Worm (Caenorhabditis elegans): ENCODE data around the gene ZK622.4.

ZK622.4 gene

ce11 chrII:5264650-5265049 is 27.9 kb upstream of the ZK622.4 start:
- TF ChIP-seq mxl-2 (GFP tag; conservative IDR thresholded peaks at IDR 0.05) (no peak), php-3 (GFP tag; IDR thresholded peaks at IDR 0.05) (0 out of 2 replicates have a peak, but pooled peaks have one; percentile 50), daf-16 (GFP tag; optimal IDR thresholded peaks at IDR 0.05) (no peak), daf-16 (tag; optimal IDR thresholded peaks at IDR 0.05) (peak; percentile 60), pqm-1 (tag; optimal IDR thresholded peaks at IDR 0.05) (peak; percentile 46), nhr-28 (tag; optimal IDR thresholded peaks at IDR 0.05) (peak; percentile 1)

ce11 chrII:5268977-5269376 is 23.5 kb upstream of the ZK622.4 start:
- no peak for TF ChIP-seq lir-3 (tag; optimal IDR thresholded peaks at IDR 0.05)
- no peak for TF ChIP-seq mep-1 (tag; optimal IDR thresholded peaks at IDR 0.05)
- TF ChIP-seq ztf-11 (tag; optimal IDR thresholded peaks at IDR 0.05) = no peak
- TF ChIP-seq mxl-3 (GFP tag; optimal IDR thresholded peaks at IDR 0.05) = no peak
- no peak for TF ChIP-seq Y75B8A.6 (GFP tag; IDR thresholded peaks at IDR 0.05)
- no peak for TF ChIP-seq tag-97 (GFP tag; IDR thresholded peaks at IDR 0.05)
- TF ChIP-seq zag-1 (tag; optimal IDR thresholded peaks at IDR 0.05) = no peak
- no peak for TF ChIP-seq dve-1 (tag; optimal IDR thresholded peaks at IDR 0.05; ENCODE audit: insufficient read depth)
- TF ChIP-seq hmg-1.1 (GFP tag; IDR thresholded peaks at IDR 0.05) = no peak
- peak in 1 of 2 experiments; percentile 95 for TF ChIP-seq unc-62 (GFP tag; optimal IDR thresholded peaks at IDR 0.05 in 1 of 2)
- TF ChIP-seq unc-62 (tag; optimal IDR thresholded peaks at IDR 0.05) = no peak
- peak; percentile 44 for TF ChIP-seq aha-1 (tag)
- no peak for TF ChIP-seq saeg-2 (GFP tag; IDR thresholded peaks at IDR 0.05)
- no peak for TF ChIP-seq spr-3 (GFP tag; optimal IDR thresholded peaks at IDR 0.05)
- no peak for TF ChIP-seq daf-8 (GFP tag; IDR thresholded peaks at IDR 0.05)

- TF ChIP-seq lsy-2 (tag; optimal IDR thresholded peaks at IDR 0.05) (peak in 1 of 2 experiments; percentile 24), aha-1 (tag) (peak; percentile 97), pha-4 (GFP tag; IDR thresholded peaks at IDR 0.05) (no peak), pha-4 (tag; optimal IDR thresholded peaks at IDR 0.05) (no peak), zip-2 (tag; optimal IDR thresholded peaks at IDR 0.05) (no peak), dmd-9 (GFP tag; IDR thresholded peaks at IDR 0.05) (no peak), lin-39 (tag; optimal IDR thresholded peaks at IDR 0.05) (no peak), mes-2 (tag; optimal IDR thresholded peaks at IDR 0.05; ENCODE audit: poor library complexity, severe bottlenecking) (no peak), nhr-25 (tag; optimal IDR thresholded peaks at IDR 0.05; ENCODE audit: borderline replicate concordance, insufficient read depth) (no peak), F37D6.2 (tag; optimal IDR thresholded peaks at IDR 0.05) (no peak), T26A8.4 (GFP tag; IDR thresholded peaks at IDR 0.05) (no peak), fkh-10 (GFP tag; optimal IDR thresholded peaks at IDR 0.05) (peak; percentile 88), ctbp-1 (GFP tag; IDR thresholded peaks at IDR 0.05) (no peak), lin-13 (GFP tag; optimal IDR thresholded peaks at IDR 0.05) (no peak), mdl-1 (tag; optimal IDR thresholded peaks at IDR 0.05) (peak in 1 of 2 experiments; percentile 2), unc-130 (GFP tag; optimal IDR thresholded peaks at IDR 0.05) (no peak), ceh-32 (tag; optimal IDR thresholded peaks at IDR 0.05; ENCODE audit: poor library complexity) (no peak), unc-62 (GFP tag; optimal IDR thresholded peaks at IDR 0.05 in 1 of 2) (peak in 1 of 2 experiments; percentile 85), unc-62 (tag; optimal IDR thresholded peaks at IDR 0.05) (no peak), hif-1 (tag; optimal IDR thresholded peaks at IDR 0.05) (no peak), madf-9 (GFP tag; conservative IDR thresholded peaks at IDR 0.05) (no peak), saeg-2 (GFP tag; IDR thresholded peaks at IDR 0.05) (no peak), lir-3 (tag; optimal IDR thresholded peaks at IDR 0.05) (no peak), ceh-44 (GFP tag; IDR thresholded peaks at IDR 0.05) (no peak), hlh-30 (tag; optimal IDR thresholded peaks at IDR 0.05; ENCODE audit: insufficient read depth) (peak; percentile 35), spr-1 (tag; optimal IDR thresholded peaks at IDR 0.05) (no peak), egl-27 (tag; optimal IDR thresholded peaks at IDR 0.05) (no peak), vab-7 (GFP tag; IDR thresholded peaks at IDR 0.05) (no peak), daf-12 (tag; optimal IDR thresholded peaks at IDR 0.05) (no peak)
These were observed 20.7 kb upstream of the ZK622.4 start, which contains the start of gene drn-1 for ce11 chrII:5271729-5272322. TSS of gene drn-1 (minus strand) at chrII:5271845.

Measured in whole organism, L4 larva.